Worm (Caenorhabditis elegans) whole organism, early embryonic: Measurements from ENCODE around the gene K10C2.2.

Source experiments
- ama-1 ChIP-seq: fragments of 150-350 bp; optimal IDR thresholded peaks from 2 replicates; lab custom pipeline; 2014
- flt-1 ChIP-seq: fragments of 200-800 bp; sonication (Bioruptor generic); IDR thresholded peaks from 2 replicates; pipeline ENCODE4 v1.3.6; 2022; ENCODE audit warnings: missing genetic modification characterization, missing compliant biosample characterization
- hmbx-1 ChIP-seq: sonication (generic microtip); optimal IDR thresholded peaks from 2 replicates; lab custom pipeline; 2016; ENCODE audit warnings: mild to moderate bottlenecking, missing genetic modification characterization, missing compliant biosample characterization

- TF ChIP-seq ama-1 (lab: Kevin White, UChicago) (no peak), hmbx-1 (tag; lab: Kevin White, UChicago) (no peak), flt-1 (GFP tag; lab: Robert Waterston, UW) (no peak)
Measured at ce11 chrX:6385185-6385584, 48.4 kb downstream of the K10C2.2 start, which contains the start of gene igdb-3.
